Worm (Caenorhabditis elegans) whole organism, L2 larva: ENCODE data around the gene sdz-10.

Source experiments
- C34F6.9 ChIP-seq: fragments of 150-350 bp; optimal IDR thresholded peaks from 2 replicates; lab custom pipeline; 2014; ENCODE audit warnings: missing biosample characterization, missing genetic modification characterization
- F13H6.1 ChIP-seq: sonication (generic microtip); optimal IDR thresholded peaks from 2 replicates; lab custom pipeline; 2016; ENCODE audit warnings: missing genetic modification characterization, missing compliant biosample characterization
- R02D3.7 ChIP-seq: fragments of 150-350 bp; optimal IDR thresholded peaks from 2 replicates; lab custom pipeline; 2014; ENCODE audit warnings: missing biosample characterization, missing genetic modification characterization
- Y55F3AM.14 ChIP-seq: fragments of 200-800 bp; sonication (Bioruptor generic); optimal IDR thresholded peaks from 2 replicates; lab custom pipeline; 2018; ENCODE audit warnings: mild to moderate bottlenecking, missing genetic modification characterization, missing compliant biosample characterization
- ZK546.5 ChIP-seq: sonication (generic microtip); optimal IDR thresholded peaks from 2 replicates; lab custom pipeline; 2017; ENCODE audit warnings: missing biosample characterization, missing genetic modification characterization
- alr-1 ChIP-seq: fragments of 150-350 bp; optimal IDR thresholded peaks from 2 replicates; lab custom pipeline; 2014; ENCODE audit warnings: missing biosample characterization, missing genetic modification characterization
- aly-2 ChIP-seq: fragments of 150-350 bp; optimal IDR thresholded peaks from 2 replicates; lab custom pipeline; 2014; ENCODE audit warnings: missing biosample characterization, missing genetic modification characterization
- ama-1 ChIP-seq: fragments of 150-350 bp; optimal IDR thresholded peaks from 2 replicates; lab custom pipeline; 2018; ENCODE audit warnings: inconsistent platforms
- blmp-1 ChIP-seq: sonication (generic microtip); optimal IDR thresholded peaks from 2 replicates; lab custom pipeline; 2017; ENCODE audit warnings: missing genetic modification characterization, mild to moderate bottlenecking, missing compliant biosample characterization, antibody characterized with exemption, moderate library complexity; ENCODE audit not compliant: insufficient read depth
- ceh-16 ChIP-seq: fragments of 150-350 bp; optimal IDR thresholded peaks from 2 replicates; lab custom pipeline; 2014; ENCODE audit warnings: missing biosample characterization, missing genetic modification characterization
- ceh-82 ChIP-seq: fragments of 150-350 bp; optimal IDR thresholded peaks from 2 replicates; lab custom pipeline; 2014; ENCODE audit warnings: missing biosample characterization, missing genetic modification characterization
- crh-2 ChIP-seq: sonication (generic microtip); optimal IDR thresholded peaks from 2 replicates; lab custom pipeline; 2017; ENCODE audit warnings: missing biosample characterization, missing genetic modification characterization
- dmd-4 ChIP-seq: sonication (generic microtip); optimal IDR thresholded peaks from 2 replicates; lab custom pipeline; 2017; ENCODE audit warnings: missing biosample characterization, missing genetic modification characterization
- egl-27 ChIP-seq: sonication (generic microtip); optimal IDR thresholded peaks from 3 replicates; lab custom pipeline; 2017; ENCODE audit warnings: missing biosample characterization, missing genetic modification reagents, missing genetic modification characterization
- elt-1 ChIP-seq: fragments of 150-350 bp; optimal IDR thresholded peaks from 2 replicates; lab custom pipeline; 2014; ENCODE audit warnings: missing biosample characterization, missing genetic modification characterization
- elt-3 ChIP-seq: sonication (generic microtip); optimal IDR thresholded peaks from 2 replicates; lab custom pipeline; 2017; ENCODE audit warnings: missing biosample characterization, missing genetic modification characterization
- fos-1 ChIP-seq: fragments of 150-350 bp; optimal IDR thresholded peaks from 2 replicates; lab custom pipeline; 2014; ENCODE audit warnings: missing biosample characterization, missing genetic modification characterization
- lin-11 ChIP-seq: fragments of 150-350 bp; sonication (generic microtip); optimal IDR thresholded peaks from 2 replicates; lab custom pipeline; 2014; ENCODE audit warnings: missing biosample characterization, missing genetic modification characterization, inconsistent platforms, mixed read lengths
- lin-13 ChIP-seq: fragments of 150-350 bp; optimal IDR thresholded peaks from 2 replicates; lab custom pipeline; 2014; ENCODE audit warnings: missing biosample characterization, missing genetic modification reagents, missing genetic modification characterization
- lin-39 ChIP-seq: fragments of 150-350 bp; optimal IDR thresholded peaks from 2 replicates; lab custom pipeline; 2014; ENCODE audit warnings: missing biosample characterization, missing genetic modification reagents, missing genetic modification characterization
- lsy-2 ChIP-seq, 2 experiments: fragments of 150-350 bp in 1 of 2; sonication (generic microtip) in 1 of 2; optimal IDR thresholded peaks; 2 replicates each; lab custom pipeline; 2014 to 2017; ENCODE audit warnings: missing biosample characterization in 2 of 2, missing genetic modification characterization in 2 of 2
- mab-5 ChIP-seq: fragments of 150-350 bp; optimal IDR thresholded peaks from 2 replicates; lab custom pipeline; 2014; ENCODE audit warnings: missing biosample characterization, missing genetic modification characterization
- mbf-1 ChIP-seq: sonication (generic microtip); optimal IDR thresholded peaks from 2 replicates; lab custom pipeline; 2017; ENCODE audit warnings: missing biosample characterization, missing genetic modification characterization
- nhr-10 ChIP-seq: sonication (generic microtip); optimal IDR thresholded peaks from 2 replicates; lab custom pipeline; 2017; ENCODE audit warnings: missing biosample characterization, missing genetic modification characterization
- nhr-11 ChIP-seq: fragments of 150-350 bp; optimal IDR thresholded peaks from 2 replicates; lab custom pipeline; 2014; ENCODE audit warnings: missing biosample characterization, missing genetic modification characterization
- nhr-129 ChIP-seq: fragments of 150-350 bp; optimal IDR thresholded peaks from 2 replicates; lab custom pipeline; 2014; ENCODE audit warnings: missing biosample characterization, missing genetic modification characterization
- nhr-21 ChIP-seq: fragments of 150-350 bp; optimal IDR thresholded peaks from 2 replicates; lab custom pipeline; 2014; ENCODE audit warnings: missing biosample characterization, missing genetic modification characterization
- nhr-23 ChIP-seq: fragments of 150-350 bp; optimal IDR thresholded peaks from 2 replicates; lab custom pipeline; 2014; ENCODE audit warnings: missing biosample characterization, missing genetic modification reagents, missing genetic modification characterization
- nhr-237 ChIP-seq: fragments of 150-350 bp; optimal IDR thresholded peaks from 2 replicates; lab custom pipeline; 2014; ENCODE audit warnings: missing biosample characterization, missing genetic modification characterization
- nhr-25 ChIP-seq: fragments of 150-350 bp; sonication (generic microtip); optimal IDR thresholded peaks from 3 replicates; lab custom pipeline; 2014; ENCODE audit warnings: missing biosample characterization, missing genetic modification characterization
- nhr-6 ChIP-seq: fragments of 150-350 bp; optimal IDR thresholded peaks from 2 replicates; lab custom pipeline; 2014; ENCODE audit warnings: missing biosample characterization, missing genetic modification characterization
- nhr-77 ChIP-seq: fragments of 150-350 bp; optimal IDR thresholded peaks from 2 replicates; lab custom pipeline; 2014; ENCODE audit warnings: missing biosample characterization, missing genetic modification characterization
- peb-1 ChIP-seq: fragments of 150-350 bp; optimal IDR thresholded peaks from 2 replicates; lab custom pipeline; 2014; ENCODE audit warnings: missing biosample characterization, missing genetic modification characterization
- sem-4 ChIP-seq: fragments of 150-350 bp; optimal IDR thresholded peaks from 2 replicates; lab custom pipeline; 2014; ENCODE audit warnings: missing biosample characterization, missing genetic modification reagents, missing genetic modification characterization
- sma-3 ChIP-seq: sonication (generic microtip); optimal IDR thresholded peaks from 2 replicates; lab custom pipeline; 2016; ENCODE audit warnings: missing genetic modification reagents, missing genetic modification characterization, missing compliant biosample characterization
- sma-9 ChIP-seq, 2 experiments: fragments of 150-350 bp in 1 of 2; sonication (generic microtip) in 1 of 2; optimal IDR thresholded peaks; 2 replicates each; lab custom pipeline; 2014 to 2016; ENCODE audit warnings: missing genetic modification characterization in 2 of 2, mild to moderate bottlenecking in 1 of 2, missing biosample characterization in 1 of 2, missing compliant biosample characterization in 1 of 2, missing genetic modification reagents in 1 of 2, moderate library complexity in 1 of 2
- snpc-4 ChIP-seq: fragments of 150-350 bp; optimal IDR thresholded peaks from 2 replicates; lab custom pipeline; 2014; ENCODE audit warnings: missing biosample characterization, missing genetic modification characterization
- unc-39 ChIP-seq: fragments of 150-350 bp; optimal IDR thresholded peaks from 2 replicates; lab custom pipeline; 2014; ENCODE audit warnings: missing biosample characterization, missing genetic modification characterization
- unc-55 ChIP-seq: fragments of 150-350 bp; sonication (generic microtip); optimal IDR thresholded peaks from 3 replicates; lab custom pipeline; 2014; ENCODE audit warnings: missing biosample characterization, missing genetic modification reagents, missing genetic modification characterization
- zag-1 ChIP-seq: fragments of 150-350 bp; optimal IDR thresholded peaks from 2 replicates; lab custom pipeline; 2014; ENCODE audit warnings: missing biosample characterization, missing genetic modification characterization
- ztf-1 ChIP-seq: fragments of 200-800 bp; sonication (Bioruptor generic); conservative IDR thresholded peaks from 2 replicates; pipeline ENCODE4 v1.3.6; 2022; ENCODE audit warnings: missing genetic modification characterization, missing compliant biosample characterization

The sdz-10 gene

ce11 chrII:2804245-2804644, 32.2 kb upstream of the sdz-10 start (continued):
- TF ChIP-seq lin-13 (GFP tag; lab: Kevin White, UChicago) (peak; percentile 13), ZK546.5 (no peak), aly-2 (tag; lab: Kevin White, UChicago) (no peak), unc-55 (GFP tag; lab: Kevin White, UChicago) (peak; percentile 78)

- TF ChIP-seq nhr-21 (tag; lab: Kevin White, UChicago) (peak; percentile 2), egl-27 (tag; lab: Kevin White, UChicago) (peak; percentile 5), ZK546.5 (no peak), fos-1 (tag; lab: Kevin White, UChicago) (peak; percentile 60), ceh-82 (tag; lab: Kevin White, UChicago) (no peak), mbf-1 (tag; lab: Kevin White, UChicago) (no peak), sma-9 (GFP tag; optimal IDR thresholded peaks at IDR 0.05; lab: Kevin White, UChicago) (peak; percentile 70), sma-9 (tag; optimal IDR thresholded peaks at IDR 0.05; lab: Kevin White, UChicago) (no peak), C34F6.9 (no peak), nhr-6 (no peak), R02D3.7 (tag; lab: Kevin White, UChicago) (no peak), crh-2 (tag; lab: Kevin White, UChicago) (peak; percentile 32), nhr-11 (tag; lab: Kevin White, UChicago) (no peak), Y55F3AM.14 (GFP tag; lab: Kevin White, UChicago) (peak; percentile 6), lin-13 (GFP tag; lab: Kevin White, UChicago) (peak; percentile 2), aly-2 (tag; lab: Kevin White, UChicago) (no peak)
These were observed 30.9 kb upstream of the sdz-10 start for ce11 chrII:2802804-2803586.

DNA sequence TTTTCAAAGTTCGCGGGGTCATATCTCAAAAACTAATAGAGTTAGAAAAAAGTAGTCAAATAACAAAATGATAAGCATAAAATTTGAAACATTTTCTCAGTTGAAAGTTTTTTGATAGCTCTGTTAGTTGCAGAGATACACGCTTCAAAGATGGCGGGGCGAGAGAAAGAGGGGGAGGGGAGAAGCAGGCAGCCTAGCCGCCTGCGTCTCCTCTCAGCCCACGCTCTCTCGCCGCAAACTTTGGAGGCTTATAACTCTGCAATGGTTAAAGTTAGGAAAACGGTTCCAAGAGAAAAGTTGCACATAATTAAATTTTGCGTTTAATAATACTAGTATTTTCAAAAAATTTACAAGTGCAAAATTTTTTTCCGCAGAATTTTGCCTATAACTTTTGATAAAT, 29.7 kb upstream of the sdz-10 start:
- TF ChIP-seq Y55F3AM.14 (GFP tag; lab: Kevin White, UChicago) (no peak), nhr-25 (tag; lab: Kevin White, UChicago) (no peak), fos-1 (tag; lab: Kevin White, UChicago) (no peak), lin-11 (tag; lab: Kevin White, UChicago) (no peak), nhr-6 (no peak), zag-1 (tag; lab: Kevin White, UChicago) (no peak), egl-27 (tag; lab: Kevin White, UChicago) (no peak), lin-13 (GFP tag; lab: Kevin White, UChicago) (peak; percentile 48)

DNA sequence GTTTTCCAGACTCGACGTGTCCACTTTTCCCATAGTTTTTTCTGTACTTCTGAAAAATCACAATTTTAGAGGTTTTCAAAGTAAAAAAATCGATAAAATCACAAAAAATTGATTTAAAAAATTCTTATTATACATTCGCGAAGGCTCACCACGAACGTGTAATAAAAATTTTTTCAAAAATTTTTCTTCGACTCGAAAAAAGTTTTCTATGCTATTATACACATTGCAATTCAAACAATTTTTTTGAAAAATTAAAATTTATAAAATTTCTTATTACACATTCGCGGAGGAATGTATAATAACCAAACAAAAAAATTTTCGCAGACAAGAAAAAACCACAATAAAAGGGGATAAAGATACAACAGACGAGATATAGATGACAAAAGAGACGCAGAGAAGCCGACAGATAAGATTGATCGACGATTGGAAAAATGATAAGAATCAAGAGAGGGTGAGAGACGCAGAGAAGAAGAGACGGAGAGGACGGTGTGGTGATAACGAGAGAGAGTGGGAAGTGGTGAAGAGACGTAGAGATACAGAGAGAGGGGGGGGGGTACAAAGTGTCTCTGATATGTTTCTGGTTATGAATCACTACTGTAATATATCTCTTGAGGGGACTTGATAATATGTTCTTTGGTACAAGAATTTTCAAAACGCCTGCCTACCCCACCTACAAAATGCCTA, 28.6 kb upstream of the sdz-10 start, which contains the start of gene nhr-119:
nhr-119 (minus strand) TSS at position 51 of the 684 bp plus-strand sequence.
- peak; percentile 79 for TF ChIP-seq blmp-1 (tag; lab: Kevin White, UChicago)
- TF ChIP-seq ceh-16 (tag; lab: Kevin White, UChicago), result no peak
- no peak for TF ChIP-seq peb-1 (tag; lab: Kevin White, UChicago)
- TF ChIP-seq unc-55 (GFP tag; lab: Kevin White, UChicago), result no peak
- no peak for TF ChIP-seq ceh-82 (tag; lab: Kevin White, UChicago)
- no peak for TF ChIP-seq nhr-11 (tag; lab: Kevin White, UChicago)
- peak in 1 of 2 experiments; percentile 73 for TF ChIP-seq lsy-2 (tag; optimal IDR thresholded peaks at IDR 0.05; lab: Kevin White, UChicago)
- peak; percentile 85 for TF ChIP-seq F13H6.1
- no peak for TF ChIP-seq ama-1
- peak; percentile 15 for TF ChIP-seq mab-5 (tag; lab: Kevin White, UChicago)
- TF ChIP-seq R02D3.7 (tag; lab: Kevin White, UChicago), result no peak
- TF ChIP-seq fos-1 (tag; lab: Kevin White, UChicago), result peak; percentile 94
- peak; percentile 44 for TF ChIP-seq nhr-6
- TF ChIP-seq elt-1 (tag; lab: Kevin White, UChicago), result peak; percentile 63
- TF ChIP-seq nhr-23 (tag; lab: Kevin White, UChicago), result no peak
- no peak for TF ChIP-seq unc-39 (tag; lab: Kevin White, UChicago)
- no peak for TF ChIP-seq zag-1 (tag; lab: Kevin White, UChicago)
- no peak for TF ChIP-seq snpc-4 (tag; lab: Kevin White, UChicago)
- peak; percentile 77 for TF ChIP-seq egl-27 (tag; lab: Kevin White, UChicago)
- TF ChIP-seq sma-3 (GFP tag; lab: Kevin White, UChicago), result peak; percentile 96
- peak; percentile 79 for TF ChIP-seq lin-13 (GFP tag; lab: Kevin White, UChicago)
- peak; percentile 86 for TF ChIP-seq nhr-25 (tag; lab: Kevin White, UChicago)
- no peak for TF ChIP-seq elt-3
- TF ChIP-seq dmd-4 (tag; lab: Kevin White, UChicago), result no peak
- TF ChIP-seq mbf-1 (tag; lab: Kevin White, UChicago), result no peak
- no peak for TF ChIP-seq ztf-1 (GFP tag; lab: Robert Waterston, UW)
- no peak for TF ChIP-seq nhr-237
- peak; percentile 66 for TF ChIP-seq crh-2 (tag; lab: Kevin White, UChicago)
- no peak for TF ChIP-seq alr-1 (tag; lab: Kevin White, UChicago)
- TF ChIP-seq aly-2 (tag; lab: Kevin White, UChicago), result no peak
- TF ChIP-seq nhr-129, result peak; percentile 30
- no peak for TF ChIP-seq ZK546.5
- TF ChIP-seq lin-39, result no peak
- TF ChIP-seq sem-4 (tag; lab: Kevin White, UChicago), result peak; percentile 27
- no peak for TF ChIP-seq lin-11 (tag; lab: Kevin White, UChicago)
- TF ChIP-seq nhr-10, result no peak
- TF ChIP-seq nhr-77 (tag; lab: Kevin White, UChicago), result peak; percentile 40
